Worm (Caenorhabditis elegans) whole organism, L4 larva: Measurements from ENCODE around the gene K10C2.6.

ENCODE experiments used
- F26F4.8 ChIP-seq: fragments of 200-800 bp; sonication (Bioruptor generic); conservative IDR thresholded peaks from 2 replicates; pipeline ENCODE4 v1.3.6; 2022; ENCODE audit warnings: missing genetic modification characterization, missing compliant biosample characterization
- F44E2.7 ChIP-seq: fragments of 200-800 bp; sonication (Bioruptor generic); IDR thresholded peaks from 2 replicates; pipeline ENCODE4 v2.1.2; 2022; ENCODE audit warnings: missing genetic modification characterization, missing compliant biosample characterization
- F49E8.2 ChIP-seq: sonication (generic microtip); optimal IDR thresholded peaks from 2 replicates; lab custom pipeline; 2016; ENCODE audit warnings: missing compliant biosample characterization, mild to moderate bottlenecking, missing genetic modification characterization, borderline replicate concordance
- T20F7.1 ChIP-seq: fragments of 200-800 bp; sonication (Bioruptor generic); optimal IDR thresholded peaks from 2 replicates; lab custom pipeline; 2018; ENCODE audit warnings: mild to moderate bottlenecking, missing genetic modification characterization, missing compliant biosample characterization
- arid-1 ChIP-seq: fragments of 200-800 bp; sonication (Bioruptor generic); conservative IDR thresholded peaks from 2 replicates; pipeline ENCODE4 v1.3.6; 2022; ENCODE audit warnings: missing genetic modification reagents, missing genetic modification characterization, missing compliant biosample characterization
- ceh-28 ChIP-seq: fragments of 150-350 bp; optimal IDR thresholded peaks from 2 replicates; lab custom pipeline; 2014; ENCODE audit warnings: missing biosample characterization, missing genetic modification reagents, missing genetic modification characterization
- ceh-44 ChIP-seq: fragments of 200-800 bp; sonication (Bioruptor generic); IDR thresholded peaks from 2 replicates; pipeline ENCODE4 v1.3.6; 2022; ENCODE audit warnings: missing genetic modification reagents, missing genetic modification characterization, missing compliant biosample characterization
- ceh-82 ChIP-seq: sonication (generic microtip); optimal IDR thresholded peaks from 2 replicates; lab custom pipeline; 2017; ENCODE audit warnings: missing biosample characterization, missing genetic modification characterization
- ces-1 ChIP-seq: fragments of 150-350 bp; sonication (generic microtip); optimal IDR thresholded peaks from 4 replicates; lab custom pipeline; 2014; ENCODE audit warnings: missing biosample characterization, missing genetic modification reagents, missing genetic modification characterization
- cey-2 ChIP-seq: sonication (generic microtip); optimal IDR thresholded peaks from 3 replicates; lab custom pipeline; 2017; ENCODE audit warnings: missing genetic modification characterization, mild to moderate bottlenecking, missing compliant biosample characterization, antibody characterized with exemption, borderline replicate concordance; ENCODE audit not compliant: insufficient read depth
- ctbp-1 ChIP-seq: fragments of 200-800 bp; sonication (Bioruptor generic); IDR thresholded peaks from 2 replicates; pipeline ENCODE4 v1.3.6; 2022; ENCODE audit warnings: missing genetic modification reagents, missing genetic modification characterization, missing compliant biosample characterization
- daf-12 ChIP-seq: fragments of 150-350 bp; optimal IDR thresholded peaks from 2 replicates; lab custom pipeline; 2014; ENCODE audit warnings: missing biosample characterization, missing genetic modification reagents, missing genetic modification characterization
- daf-19 ChIP-seq: fragments of 200-800 bp; sonication (Bioruptor generic); conservative IDR thresholded peaks from 2 replicates; pipeline ENCODE4 v1.3.6; 2022; ENCODE audit warnings: missing genetic modification characterization, missing compliant biosample characterization
- dmd-6 ChIP-seq: fragments of 200-800 bp; sonication (Bioruptor generic); IDR thresholded peaks from 2 replicates; pipeline ENCODE4 v1.3.6; 2022; ENCODE audit warnings: missing genetic modification reagents, missing genetic modification characterization, missing compliant biosample characterization
- dmd-9 ChIP-seq: fragments of 200-800 bp; sonication (Bioruptor generic); IDR thresholded peaks from 2 replicates; pipeline ENCODE4 v1.3.6; 2022; ENCODE audit warnings: missing genetic modification reagents, missing genetic modification characterization, missing compliant biosample characterization
- dpl-1 ChIP-seq: fragments of 150-350 bp; optimal IDR thresholded peaks from 2 replicates; lab custom pipeline; 2014; ENCODE audit warnings: missing biosample characterization, missing genetic modification reagents, missing genetic modification characterization
- duxl-1 ChIP-seq: sonication (generic microtip); optimal IDR thresholded peaks from 2 replicates; lab custom pipeline; 2016; ENCODE audit warnings: mild to moderate bottlenecking, missing genetic modification characterization, moderate library complexity, missing compliant biosample characterization; ENCODE audit not compliant: poor library complexity
- egl-43 ChIP-seq: fragments of 200-800 bp; sonication (Bioruptor generic); IDR thresholded peaks from 2 replicates; pipeline ENCODE4 v1.3.6; 2022; ENCODE audit warnings: missing genetic modification reagents, missing genetic modification characterization, missing compliant biosample characterization
- fkh-10 ChIP-seq: fragments of 150-350 bp; optimal IDR thresholded peaks from 2 replicates; lab custom pipeline; 2014; ENCODE audit warnings: missing biosample characterization, missing genetic modification reagents, missing genetic modification characterization
- fos-1 ChIP-seq: fragments of 150-350 bp; optimal IDR thresholded peaks from 2 replicates; lab custom pipeline; 2014; ENCODE audit warnings: missing biosample characterization, missing genetic modification characterization
- hlh-11 ChIP-seq: fragments of 200-800 bp; sonication (Bioruptor generic); optimal IDR thresholded peaks from 2 replicates; lab custom pipeline; 2018; ENCODE audit warnings: mild to moderate bottlenecking, missing genetic modification characterization, missing compliant biosample characterization
- lin-1 ChIP-seq: fragments of 200-800 bp; sonication (Bioruptor generic); IDR thresholded peaks from 2 replicates; pipeline ENCODE4 v1.3.6; 2022; ENCODE audit warnings: missing genetic modification reagents, missing genetic modification characterization, missing compliant biosample characterization
- lin-15B ChIP-seq: fragments of 150-350 bp; sonication (generic microtip); optimal IDR thresholded peaks from 3 replicates; lab custom pipeline; 2014; ENCODE audit warnings: missing biosample characterization, missing genetic modification characterization
- mep-1 ChIP-seq: fragments of 150-350 bp; sonication (generic microtip); optimal IDR thresholded peaks from 3 replicates; lab custom pipeline; 2014; ENCODE audit warnings: missing biosample characterization, missing genetic modification characterization
- mes-2 ChIP-seq: sonication (generic microtip); optimal IDR thresholded peaks from 2 replicates; lab custom pipeline; 2016; ENCODE audit warnings: missing genotype, mild to moderate bottlenecking, missing genetic modification characterization, missing compliant biosample characterization; ENCODE audit not compliant: poor library complexity, severe bottlenecking
- nhr-102 ChIP-seq: sonication (generic microtip); optimal IDR thresholded peaks from 2 replicates; lab custom pipeline; 2016; ENCODE audit warnings: mild to moderate bottlenecking, missing genetic modification characterization, moderate library complexity, missing compliant biosample characterization
- nhr-111 ChIP-seq: fragments of 200-800 bp; sonication (Bioruptor generic); optimal IDR thresholded peaks from 2 replicates; lab custom pipeline; 2018; ENCODE audit warnings: mild to moderate bottlenecking, missing genetic modification characterization, missing compliant biosample characterization
- nhr-25 ChIP-seq: sonication (generic microtip); optimal IDR thresholded peaks from 2 replicates; lab custom pipeline; 2017; ENCODE audit warnings: missing genetic modification characterization, mild to moderate bottlenecking, missing compliant biosample characterization, antibody characterized with exemption, moderate library complexity, borderline replicate concordance; ENCODE audit not compliant: insufficient read depth
- nhr-77 ChIP-seq: fragments of 150-350 bp; optimal IDR thresholded peaks from 2 replicates; lab custom pipeline; 2014; ENCODE audit warnings: missing biosample characterization, missing genetic modification characterization
- php-3 ChIP-seq: fragments of 200-800 bp; sonication (Bioruptor generic); IDR thresholded peaks from 2 replicates; pipeline ENCODE4 v1.3.6; 2022; ENCODE audit warnings: missing genetic modification reagents, missing genetic modification characterization, missing compliant biosample characterization
- pqm-1 ChIP-seq: sonication (generic microtip); optimal IDR thresholded peaks from 2 replicates; lab custom pipeline; 2017; ENCODE audit warnings: missing biosample characterization, missing genetic modification characterization
- saeg-2 ChIP-seq: fragments of 200-800 bp; sonication (Bioruptor generic); IDR thresholded peaks from 2 replicates; pipeline ENCODE4 v1.3.6; 2022; ENCODE audit warnings: missing genetic modification reagents, missing genetic modification characterization, missing compliant biosample characterization
- sdz-12 ChIP-seq: fragments of 200-800 bp; sonication (Bioruptor generic); optimal IDR thresholded peaks from 2 replicates; lab custom pipeline; 2018; ENCODE audit warnings: mild to moderate bottlenecking, missing genetic modification characterization, missing compliant biosample characterization
- skn-1 ChIP-seq: fragments of 150-350 bp; optimal IDR thresholded peaks from 2 replicates; lab custom pipeline; 2014; ENCODE audit warnings: missing biosample characterization, missing genetic modification characterization
- snpc-1.2 ChIP-seq: fragments of 200-800 bp; sonication (Bioruptor generic); IDR thresholded peaks from 2 replicates; pipeline ENCODE4 v1.3.6; 2022; ENCODE audit warnings: missing genetic modification reagents, missing genetic modification characterization, missing compliant biosample characterization
- zfp-2 ChIP-seq: sonication (generic microtip); optimal IDR thresholded peaks from 2 replicates; lab custom pipeline; 2016; ENCODE audit warnings: mild to moderate bottlenecking, missing genetic modification characterization, missing compliant biosample characterization

K10C2.6 gene

ce11 chrX:6429552-6429951, 21.7 kb upstream of the K10C2.6 start (continued):
- TF ChIP-seq mes-2 (tag; lab: Kevin White, UChicago): no peak
- no peak for TF ChIP-seq php-3 (GFP tag; lab: Robert Waterston, UW)
- no peak for TF ChIP-seq F49E8.2 (tag; lab: Kevin White, UChicago)
- no peak for TF ChIP-seq F26F4.8 (GFP tag; lab: Robert Waterston, UW)
- no peak for TF ChIP-seq nhr-102 (tag; lab: Kevin White, UChicago)
- TF ChIP-seq ceh-28 (tag; lab: Kevin White, UChicago): no peak
- no peak for TF ChIP-seq mep-1 (tag; lab: Kevin White, UChicago)
- TF ChIP-seq lin-1: no peak
- no peak for TF ChIP-seq saeg-2
- no peak for TF ChIP-seq ces-1 (GFP tag; lab: Kevin White, UChicago)
- no peak for TF ChIP-seq duxl-1
- TF ChIP-seq nhr-77 (tag; lab: Kevin White, UChicago): no peak
- no peak for TF ChIP-seq daf-19
- TF ChIP-seq fos-1 (tag; lab: Kevin White, UChicago): no peak
- no peak for TF ChIP-seq ceh-82
- peak; percentile 79 for TF ChIP-seq pqm-1 (tag; lab: Kevin White, UChicago)
- no peak for TF ChIP-seq dmd-9 (GFP tag; lab: Robert Waterston, UW)
- TF ChIP-seq ceh-44 (GFP tag; lab: Robert Waterston, UW): no peak
- peak; percentile 23 for TF ChIP-seq hlh-11 (tag; lab: Kevin White, UChicago)
- TF ChIP-seq arid-1 (GFP tag; lab: Robert Waterston, UW): no peak

ce11 chrX:6430510-6430909, 20.7 kb upstream of the K10C2.6 start, which contains the start of gene ctsa-2:
Gene ctsa-2 (minus strand): TSS chrX:6430610.
- TF ChIP-seq daf-12 (tag; lab: Kevin White, UChicago) (no peak), ceh-82 (no peak)

DNA sequence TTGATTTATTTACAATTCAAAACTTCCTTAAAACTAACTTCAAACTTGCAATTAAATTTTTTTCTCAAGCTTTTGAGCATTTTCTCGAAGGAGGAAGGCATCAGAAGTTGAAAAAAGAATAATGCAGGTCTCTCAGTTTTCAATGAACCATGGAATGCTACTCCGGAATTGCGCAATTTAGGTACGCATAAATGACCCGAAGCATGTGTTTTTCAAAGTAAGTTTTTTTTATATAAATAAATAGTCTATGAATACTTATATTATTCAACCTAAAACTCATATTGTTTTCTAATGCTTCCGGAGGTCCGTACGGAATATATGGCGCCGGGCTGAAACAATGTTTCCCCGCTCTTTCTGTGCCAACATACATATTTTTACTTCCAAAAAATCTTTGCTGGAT, 17.6 kb upstream of the K10C2.6 start, which contains the start of gene K10C2.2:
K10C2.2 (minus strand) TSS at position 101 of the 400 bp plus-strand sequence.
- TF ChIP-seq lin-15B (tag; lab: Kevin White, UChicago): no peak
- no peak for TF ChIP-seq fkh-10
- TF ChIP-seq saeg-2: no peak
- no peak for TF ChIP-seq skn-1 (tag; lab: Kevin White, UChicago)
- no peak for TF ChIP-seq F26F4.8 (GFP tag; lab: Robert Waterston, UW)
- TF ChIP-seq snpc-1.2 (GFP tag; lab: Robert Waterston, UW): no peak

DNA sequence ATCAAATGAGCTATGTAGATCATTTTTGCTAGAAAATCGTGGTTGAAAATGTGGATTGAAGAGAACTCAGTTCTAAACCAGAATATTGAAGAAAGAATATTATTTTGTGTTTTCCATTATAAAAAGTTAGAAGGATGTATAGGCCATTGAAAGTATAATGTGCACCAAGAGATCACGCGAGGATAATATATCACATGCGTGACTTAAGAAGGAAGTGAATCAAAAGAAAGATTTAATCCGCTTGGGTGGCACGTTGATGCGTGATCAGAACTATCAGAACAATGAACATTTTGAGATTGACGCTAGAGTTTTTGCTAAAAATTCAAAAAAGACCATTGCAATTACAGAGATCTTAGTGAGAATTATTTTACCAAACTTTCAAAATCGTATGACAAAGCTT, 15.4 kb upstream of the K10C2.6 start:
- TF ChIP-seq sdz-12 (GFP tag; lab: Kevin White, UChicago): no peak
- no peak for TF ChIP-seq nhr-111 (GFP tag; lab: Kevin White, UChicago)
- no peak for TF ChIP-seq egl-43
- no peak for TF ChIP-seq cey-2 (tag; lab: Kevin White, UChicago)
- no peak for TF ChIP-seq ctbp-1 (GFP tag; lab: Robert Waterston, UW)
- no peak for TF ChIP-seq T20F7.1 (GFP tag; lab: Kevin White, UChicago)
- no peak for TF ChIP-seq dpl-1 (GFP tag; lab: Kevin White, UChicago)
- TF ChIP-seq nhr-25 (tag; lab: Kevin White, UChicago): no peak
- TF ChIP-seq dmd-6 (GFP tag; lab: Robert Waterston, UW): no peak
- TF ChIP-seq zfp-2 (tag; lab: Kevin White, UChicago): no peak
- TF ChIP-seq F44E2.7 (GFP tag; lab: Robert Waterston, UW): no peak
